Worm (Caenorhabditis elegans) whole organism, early embryonic: ENCODE measurements around the gene ZK829.7.

Experiments used
- B0310.2 ChIP-seq: sonication (generic microtip); optimal IDR thresholded peaks from 2 replicates; lab custom pipeline; 2016; ENCODE audit warnings: mild to moderate bottlenecking, missing genetic modification characterization, missing compliant biosample characterization
- ama-1 ChIP-seq: fragments of 150-350 bp; optimal IDR thresholded peaks from 2 replicates; lab custom pipeline; 2014
- flt-1 ChIP-seq: fragments of 200-800 bp; sonication (Bioruptor generic); IDR thresholded peaks from 2 replicates; pipeline ENCODE4 v1.3.6; 2022; ENCODE audit warnings: missing genetic modification characterization, missing compliant biosample characterization
- hnd-1 ChIP-seq: sonication (generic microtip); optimal IDR thresholded peaks from 2 replicates; lab custom pipeline; 2016; ENCODE audit warnings: missing genetic modification characterization, missing compliant biosample characterization

DNA sequence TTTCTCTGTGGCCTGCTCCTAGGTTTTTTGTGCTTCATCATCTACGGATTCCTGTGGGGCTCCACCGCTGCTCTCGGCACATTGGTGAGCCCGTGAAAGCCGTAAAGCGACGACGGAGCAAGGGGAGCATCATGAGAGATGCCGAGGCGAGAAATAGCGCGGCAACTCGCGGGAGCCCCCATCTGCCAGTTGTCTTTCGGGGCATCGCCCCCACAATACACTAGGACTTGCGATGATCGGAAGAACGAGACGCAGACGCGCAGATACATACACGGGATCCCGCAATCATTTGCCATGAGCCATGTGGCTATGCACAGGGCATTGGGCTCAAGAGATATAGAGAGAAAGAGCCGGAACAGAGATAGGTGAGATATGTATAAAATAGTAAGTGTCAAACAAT is 49.0 kb upstream of the ZK829.7 start:
- TF ChIP-seq B0310.2 (tag; lab: Kevin White, UChicago) (no peak), hnd-1 (tag; lab: Kevin White, UChicago) (no peak), flt-1 (no peak), ama-1 (no peak)
